Fruit fly (Drosophila melanogaster) whole organism, wandering third instar larva: ENCODE results near the gene CG10660.

ENCODE experiments used
- Hnf4 ChIP-seq: fragments of 200-800 bp; sonication (Bioruptor generic); optimal IDR thresholded peaks from 2 replicates; lab custom pipeline; 2016; ENCODE audit warnings: missing biosample characterization, mild to moderate bottlenecking, missing genetic modification characterization
- Sp1 ChIP-seq: fragments of 200-800 bp; sonication (Bioruptor generic); optimal IDR thresholded peaks from 3 replicates; lab custom pipeline; 2019; ENCODE audit warnings: missing biosample characterization, mild to moderate bottlenecking, missing genetic modification characterization, moderate library complexity
- dmrt93B ChIP-seq: fragments of 200-800 bp; sonication (Bioruptor generic); optimal IDR thresholded peaks from 2 replicates; lab custom pipeline; 2018; ENCODE audit warnings: missing biosample characterization, mild to moderate bottlenecking, missing genetic modification characterization
- fru ChIP-seq: fragments of 200-800 bp; sonication (Bioruptor generic); optimal IDR thresholded peaks from 3 replicates; lab custom pipeline; 2016; ENCODE audit warnings: missing biosample characterization, mild to moderate bottlenecking, missing genetic modification characterization
- psq ChIP-seq: fragments of 200-800 bp; sonication (Bioruptor generic); optimal IDR thresholded peaks from 3 replicates; lab custom pipeline; 2017; ENCODE audit warnings: missing biosample characterization, mild to moderate bottlenecking, missing genetic modification characterization, moderate library complexity

DNA sequence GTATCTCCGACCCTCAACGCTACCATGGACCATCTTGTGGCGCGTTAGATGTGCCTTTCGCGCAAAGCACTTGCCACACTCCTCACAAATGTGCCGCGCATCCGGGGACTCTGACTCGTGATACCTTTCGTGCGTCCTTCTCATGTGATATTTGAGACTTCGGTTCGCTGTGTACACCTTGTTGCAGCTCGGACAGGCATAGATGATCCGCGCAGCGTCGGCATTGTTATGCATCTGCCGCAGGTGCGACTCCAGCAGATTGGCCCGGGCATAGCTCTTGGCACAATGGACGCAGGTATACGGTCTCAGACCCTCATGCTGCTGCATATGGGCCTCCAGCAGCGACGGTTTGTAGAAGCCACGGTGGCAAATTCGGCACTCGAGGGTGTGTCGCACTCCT is 15.5 kb upstream of the CG10660 start:
- TF ChIP-seq psq (no peak), Hnf4 (GFP tag; lab: Kevin White, UChicago) (no peak), Sp1 (GFP tag; lab: Kevin White, UChicago) (no peak), fru (no peak), dmrt93B (GFP tag; lab: Kevin White, UChicago) (no peak)
